Fruit fly (Drosophila melanogaster): ENCODE data around the gene ro.
A peak's percentile ranks its signal among the peaks of the same experiment; 100 is the strongest.

ro gene

dm6 chr3R:26888086-26888724, 7.2 kb upstream of the ro start (continued):
- no peak for TF ChIP-seq sim (GFP tag; IDR thresholded peaks at IDR 0.05)
- no peak for TF ChIP-seq CG10654 (GFP tag; optimal IDR thresholded peaks at IDR 0.05)
- no peak for TF ChIP-seq wdn (GFP tag; IDR thresholded peaks at IDR 0.05)
- TF ChIP-seq CG12299 (tag; optimal IDR thresholded peaks at IDR 0.05), result peak; percentile 31
- peak; percentile 42; the same call in 1 of the 3 replicates for TF ChIP-seq so (GFP tag; IDR thresholded peaks at IDR 0.05)
- TF ChIP-seq esg (GFP tag; conservative IDR thresholded peaks at IDR 0.05), result no peak; the same call in 1 of the 2 replicates
- TF ChIP-seq schlank (tag; optimal IDR thresholded peaks at IDR 0.05), result no peak
- no peak for TF ChIP-seq sisA (GFP tag; IDR thresholded peaks at IDR 0.05)
- peak; percentile 27 for TF ChIP-seq CG12769 (tag; optimal IDR thresholded peaks at IDR 0.05)
- TF ChIP-seq Mrtf (GFP tag; IDR thresholded peaks at IDR 0.05), result no peak; the same call in 2 of the 3 replicates
- no peak for TF ChIP-seq wek (GFP tag; optimal IDR thresholded peaks at IDR 0.05)
- no peak for TF ChIP-seq Trl (optimal IDR thresholded peaks at IDR 0.05)
- no peak for TF ChIP-seq Trl (GFP tag; optimal IDR thresholded peaks at IDR 0.05)
- peak; percentile 56 for TF ChIP-seq CG31441 (GFP tag; IDR thresholded peaks at IDR 0.05)
- no peak for TF ChIP-seq amos (GFP tag; IDR thresholded peaks at IDR 0.05; ENCODE audit: partially characterized antibody)
- TF ChIP-seq Dref (GFP tag; IDR thresholded peaks at IDR 0.05), result no peak
- no peak for TF ChIP-seq Rx (GFP tag; IDR thresholded peaks at IDR 0.05)
- TF ChIP-seq CG9609 (GFP tag; optimal IDR thresholded peaks at IDR 0.05), result no peak
- TF ChIP-seq Ets97D (GFP tag; optimal IDR thresholded peaks at IDR 0.05), result peak; percentile 34
- TF ChIP-seq zen (tag; optimal IDR thresholded peaks at IDR 0.05), result no peak
- no peak for TF ChIP-seq Dll (GFP tag; IDR thresholded peaks at IDR 0.05; ENCODE audit: partially characterized antibody)
- TF ChIP-seq tio (GFP tag; optimal IDR thresholded peaks at IDR 0.05), result no peak
- no peak for TF ChIP-seq CG14667 (GFP tag; IDR thresholded peaks at IDR 0.05)
- TF ChIP-seq ATbp (GFP tag; optimal IDR thresholded peaks at IDR 0.05), result peak; percentile 43
- TF ChIP-seq ranshi (GFP tag; IDR thresholded peaks at IDR 0.05), result no peak
- TF ChIP-seq hkb (optimal IDR thresholded peaks at IDR 0.05), result no peak
- TF ChIP-seq hkb (GFP tag; IDR thresholded peaks at IDR 0.05), result peak; percentile 67
- TF ChIP-seq lbe (GFP tag; optimal IDR thresholded peaks at IDR 0.05), result no peak
- peak; percentile 11 for TF ChIP-seq kay (GFP tag; optimal IDR thresholded peaks at IDR 0.05)
- TF ChIP-seq tgo (GFP tag; IDR thresholded peaks at IDR 0.05), result peak; percentile 57; the same call in 2 of the 3 replicates
- TF ChIP-seq CG32767 (GFP tag; IDR thresholded peaks at IDR 0.05), result peak; percentile 48; the same call in 1 of the 2 replicates
- no peak for TF ChIP-seq CG34422 (GFP tag; IDR thresholded peaks at IDR 0.05)
- TF ChIP-seq CG12071 (GFP tag; optimal IDR thresholded peaks at IDR 0.05), result no peak
- TF ChIP-seq cas (GFP tag; IDR thresholded peaks at IDR 0.05), result no peak
- no peak for TF ChIP-seq yki (optimal IDR thresholded peaks at IDR 0.05)
- TF ChIP-seq Mes4 (GFP tag; optimal IDR thresholded peaks at IDR 0.05), result peak; percentile 5
- TF ChIP-seq zf30C (GFP tag; optimal IDR thresholded peaks at IDR 0.05), result no peak
- TF ChIP-seq dan (GFP tag; IDR thresholded peaks at IDR 0.05), result no peak
- no peak for TF ChIP-seq ac (GFP tag; optimal IDR thresholded peaks at IDR 0.05)
- TF ChIP-seq CG6813 (GFP tag; optimal IDR thresholded peaks at IDR 0.05), result peak; percentile 15
- TF ChIP-seq tll (GFP tag; optimal IDR thresholded peaks at IDR 0.05), result no peak
- TF ChIP-seq NC2β (GFP tag; optimal IDR thresholded peaks at IDR 0.05), result no peak
- TF ChIP-seq CG8290 (GFP tag; optimal IDR thresholded peaks at IDR 0.05), result no peak
- TF ChIP-seq CG8290 (tag; optimal IDR thresholded peaks at IDR 0.05), result peak in 1 of 2 experiments; percentile 18
- TF ChIP-seq Lhr (GFP tag; optimal IDR thresholded peaks at IDR 0.05), result no peak
- no peak for TF ChIP-seq Dbx (GFP tag; IDR thresholded peaks at IDR 0.05)
- peak; percentile 17 for TF ChIP-seq CG12155 (GFP tag; optimal IDR thresholded peaks at IDR 0.05)
- TF ChIP-seq gfzf (GFP tag; optimal IDR thresholded peaks at IDR 0.05), result no peak
- no peak for TF ChIP-seq repo (GFP tag; optimal IDR thresholded peaks at IDR 0.05)
- no peak for TF ChIP-seq lov (optimal IDR thresholded peaks at IDR 0.05)
- TF ChIP-seq lov (GFP tag; IDR thresholded peaks at IDR 0.05), result no peak
- no peak for TF ChIP-seq hth (optimal IDR thresholded peaks at IDR 0.05)
- TF ChIP-seq run (tag; optimal IDR thresholded peaks at IDR 0.05), result no peak

All from whole organism, embryonic.